Comparison of ENCODE assay signal across 2 worm cellular contexts in the genomic region with DNA sequence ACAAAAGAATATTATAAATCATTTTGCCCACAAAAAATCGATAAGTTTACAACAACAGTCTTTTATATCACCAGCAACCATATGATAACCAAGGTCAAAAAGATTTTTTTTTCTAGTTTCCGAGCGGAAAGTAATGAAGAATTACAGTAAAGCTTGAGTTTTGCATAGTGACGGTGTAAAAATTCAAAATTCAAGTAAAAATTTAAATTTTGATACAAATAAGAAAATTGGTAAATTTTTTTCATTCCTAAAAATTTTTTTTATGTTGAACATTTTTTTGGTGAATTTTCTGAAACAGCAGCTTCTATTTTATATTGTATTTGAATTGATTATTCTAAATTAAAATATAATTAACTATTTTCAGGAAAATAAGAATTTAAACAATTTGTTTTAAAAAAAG.
TF ChIP-seq lines count a peak whose summit lies in the region.

Gene W08F4.5, minus strand, starts transcription at position 101 of the 400 bp plus-strand sequence.

TF ChIP-seq in whole organism, L3 larva, 47 proteins besides CTCF, POLR2A, EP300 and RAD21:
- TF ChIP-seq egl-5 (tag; optimal IDR thresholded peaks at IDR 0.05; lab: Kevin White, UChicago), result no peak
- peak; percentile 48 for TF ChIP-seq nhr-23 (tag; optimal IDR thresholded peaks at IDR 0.05; lab: Kevin White, UChicago)
- TF ChIP-seq ZK546.5 (tag; optimal IDR thresholded peaks at IDR 0.05; lab: Kevin White, UChicago), result no peak
- TF ChIP-seq ceh-28 (tag; optimal IDR thresholded peaks at IDR 0.05; lab: Kevin White, UChicago), result peak; percentile 40
- TF ChIP-seq pha-4 (tag; optimal IDR thresholded peaks at IDR 0.05; lab: Kevin White, UChicago), result no peak
TF ChIP-seq in whole organism, L3 larva: peak in this region for 2.

TF ChIP-seq in whole organism, L4 larva, 104 proteins besides CTCF, POLR2A, EP300 and RAD21:
- TF ChIP-seq duxl-1 (tag; optimal IDR thresholded peaks at IDR 0.05; lab: Kevin White, UChicago; ENCODE audit: poor library complexity) (no peak), nhr-102 (tag; optimal IDR thresholded peaks at IDR 0.05; lab: Kevin White, UChicago) (peak; percentile 10)
TF ChIP-seq in whole organism, L4 larva: peak in this region for 1.

Comparison
In these comparisons a context has a peak if more than half of its experiments do, and no peak if none do; other contexts are left out.
1. Of the 28 proteins assayed by ChIP-seq in both whole organism, L4 larva and whole organism, L3 larva: peak only in whole organism, L4 larva: none; only in whole organism, L3 larva: ceh-28; in both: none; in neither: 27.